Fruit fly (Drosophila melanogaster): ENCODE data around the gene Atxn7.

The Atxn7 gene

dm6 chr2L:2357228-2357656, 18.4 kb upstream of the Atxn7 start, which contains the start of gene CG9967 (continued):
- TF ChIP-seq MESR4 (GFP tag; optimal IDR thresholded peaks at IDR 0.05) (no peak), CG4707 (GFP tag; optimal IDR thresholded peaks at IDR 0.05) (no peak), insv (GFP tag; optimal IDR thresholded peaks at IDR 0.05) (no peak), CG16863 (GFP tag; optimal IDR thresholded peaks at IDR 0.05) (no peak), Max (GFP tag; optimal IDR thresholded peaks at IDR 0.05) (no peak), Asciz (GFP tag; optimal IDR thresholded peaks at IDR 0.05) (no peak), CG10209 (GFP tag; optimal IDR thresholded peaks at IDR 0.05) (no peak), CG10321 (GFP tag; IDR thresholded peaks at IDR 0.05) (no peak), Nf-YC (tag; optimal IDR thresholded peaks at IDR 0.05) (peak; percentile 46), Abd-B (GFP tag; optimal IDR thresholded peaks at IDR 0.05) (no peak), E2f1 (GFP tag; IDR thresholded peaks at IDR 0.05) (no peak), chm (GFP tag; IDR thresholded peaks at IDR 0.05) (no peak), CG1529 (GFP tag; optimal IDR thresholded peaks at IDR 0.05) (no peak), CG4282 (GFP tag; optimal IDR thresholded peaks at IDR 0.05) (no peak), Side (GFP tag; optimal IDR thresholded peaks at IDR 0.05) (no peak), pita (GFP tag; optimal IDR thresholded peaks at IDR 0.05) (no peak), trem (tag; optimal IDR thresholded peaks at IDR 0.05) (peak; percentile 99), CG7786 (GFP tag; optimal IDR thresholded peaks at IDR 0.05) (no peak), kay (GFP tag; optimal IDR thresholded peaks at IDR 0.05) (no peak), zfh2 (GFP tag; optimal IDR thresholded peaks at IDR 0.05) (no peak), CG34422 (GFP tag; IDR thresholded peaks at IDR 0.05) (no peak), Lpt (GFP tag; optimal IDR thresholded peaks at IDR 0.05) (no peak), CG3838 (GFP tag; optimal IDR thresholded peaks at IDR 0.05) (no peak), CG14050 (GFP tag; IDR thresholded peaks at IDR 0.05) (no peak), Adf1 (GFP tag; IDR thresholded peaks at IDR 0.05) (no peak), CG1647 (GFP tag; optimal IDR thresholded peaks at IDR 0.05) (no peak), pzg (GFP tag; optimal IDR thresholded peaks at IDR 0.05) (peak; percentile 53), CG7271 (tag; optimal IDR thresholded peaks at IDR 0.05) (no peak), wek (GFP tag; optimal IDR thresholded peaks at IDR 0.05) (no peak), CG12299 (tag; optimal IDR thresholded peaks at IDR 0.05) (no peak), ewg (GFP tag; optimal IDR thresholded peaks at IDR 0.05) (no peak), Hr39 (optimal IDR thresholded peaks at IDR 0.05) (no peak), fd102C (GFP tag; optimal IDR thresholded peaks at IDR 0.05) (no peak), CG1233 (GFP tag; optimal IDR thresholded peaks at IDR 0.05) (no peak), Six4 (GFP tag; optimal IDR thresholded peaks at IDR 0.05) (no peak), CG11085 (GFP tag; IDR thresholded peaks at IDR 0.05) (no peak), NC2α (GFP tag; optimal IDR thresholded peaks at IDR 0.05) (no peak), CG18262 (tag; optimal IDR thresholded peaks at IDR 0.05) (no peak), CG8478 (optimal IDR thresholded peaks at IDR 0.05) (no peak), CG4360 (GFP tag; IDR thresholded peaks at IDR 0.05) (no peak), Oli (tag; optimal IDR thresholded peaks at IDR 0.05) (no peak), CG17829 (tag; optimal IDR thresholded peaks at IDR 0.05) (peak; percentile 11), CG2120 (GFP tag; optimal IDR thresholded peaks at IDR 0.05) (no peak), CG13287 (GFP tag; IDR thresholded peaks at IDR 0.05; ENCODE audit: partially characterized antibody) (peak; percentile 69), gfzf (GFP tag; optimal IDR thresholded peaks at IDR 0.05) (no peak), CG6683 (GFP tag; optimal IDR thresholded peaks at IDR 0.05) (no peak), Trl (optimal IDR thresholded peaks at IDR 0.05) (no peak), Trl (GFP tag; optimal IDR thresholded peaks at IDR 0.05) (no peak), slou (GFP tag; optimal IDR thresholded peaks at IDR 0.05) (no peak), jing (GFP tag; optimal IDR thresholded peaks at IDR 0.05) (no peak), cg (GFP tag; optimal IDR thresholded peaks at IDR 0.05) (no peak), CG7839 (tag; optimal IDR thresholded peaks at IDR 0.05) (no peak), en (GFP tag; optimal IDR thresholded peaks at IDR 0.05) (no peak)

All from whole organism, embryonic.